Worm (Caenorhabditis elegans): ENCODE data around the gene flp-23.

- no peak for TF ChIP-seq M03D4.4 (tag; optimal IDR thresholded peaks at IDR 0.05)
- no peak for TF ChIP-seq nhr-12 (tag; optimal IDR thresholded peaks at IDR 0.05)
- TF ChIP-seq nhr-237 (tag; optimal IDR thresholded peaks at IDR 0.05), result peak; percentile 3
- no peak for TF ChIP-seq sptf-1 (tag; optimal IDR thresholded peaks at IDR 0.05)
- TF ChIP-seq elt-3 (tag; optimal IDR thresholded peaks at IDR 0.05), result no peak
Observed at ce11 chrIII:8630833-8631232, 19.7 kb upstream of the flp-23 start, which contains the start of gene dnj-10.
